Fruit fly (Drosophila melanogaster) whole organism, larva: Measurements from ENCODE around the gene rux.
A peak's percentile ranks its signal among the peaks of the same experiment; 100 is the strongest.

ENCODE experiments used
- noc ChIP-seq: fragments of 200-800 bp; sonication (Bioruptor generic); optimal IDR thresholded peaks from 3 replicates; lab custom pipeline; 2019; ENCODE audit warnings: missing biosample characterization, mild to moderate bottlenecking, missing genetic modification characterization, moderate library complexity

rux gene

DNA sequence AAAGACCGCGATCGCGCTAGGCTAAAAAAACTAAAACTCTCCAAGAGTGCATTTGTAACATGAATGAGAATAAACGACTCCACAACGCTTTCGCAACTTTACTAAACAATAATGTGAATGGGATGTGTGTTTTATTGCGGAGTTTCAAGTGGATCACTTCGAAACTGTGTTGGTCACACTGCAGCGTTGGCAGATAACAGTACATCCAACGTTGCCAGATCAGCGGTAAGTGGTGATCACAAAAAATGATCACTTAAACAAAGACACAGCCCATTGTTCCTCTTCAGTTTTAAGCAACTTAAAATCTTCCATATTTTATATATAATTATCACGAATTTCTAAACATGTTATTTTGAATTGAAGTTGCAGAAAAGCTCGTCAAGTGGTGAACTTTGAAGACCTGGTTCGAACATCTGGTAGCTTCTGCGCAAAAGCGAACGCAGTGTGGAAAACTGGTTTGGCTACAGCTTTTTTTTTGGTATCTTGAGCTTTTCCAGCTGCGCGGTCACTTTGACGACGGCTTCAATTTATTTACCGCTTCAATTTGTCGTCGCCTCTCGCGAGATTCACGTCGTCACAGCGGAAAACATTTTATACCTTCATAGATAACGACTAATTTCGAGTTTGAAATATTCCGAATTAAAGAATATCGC is 12.8 kb upstream of the rux start, which contains the start of gene CG5921:
CG5921 (plus strand) TSS at position 547 of the 653 bp plus-strand sequence.
- TF ChIP-seq noc (tag; lab: Kevin White, UChicago): no peak

DNA sequence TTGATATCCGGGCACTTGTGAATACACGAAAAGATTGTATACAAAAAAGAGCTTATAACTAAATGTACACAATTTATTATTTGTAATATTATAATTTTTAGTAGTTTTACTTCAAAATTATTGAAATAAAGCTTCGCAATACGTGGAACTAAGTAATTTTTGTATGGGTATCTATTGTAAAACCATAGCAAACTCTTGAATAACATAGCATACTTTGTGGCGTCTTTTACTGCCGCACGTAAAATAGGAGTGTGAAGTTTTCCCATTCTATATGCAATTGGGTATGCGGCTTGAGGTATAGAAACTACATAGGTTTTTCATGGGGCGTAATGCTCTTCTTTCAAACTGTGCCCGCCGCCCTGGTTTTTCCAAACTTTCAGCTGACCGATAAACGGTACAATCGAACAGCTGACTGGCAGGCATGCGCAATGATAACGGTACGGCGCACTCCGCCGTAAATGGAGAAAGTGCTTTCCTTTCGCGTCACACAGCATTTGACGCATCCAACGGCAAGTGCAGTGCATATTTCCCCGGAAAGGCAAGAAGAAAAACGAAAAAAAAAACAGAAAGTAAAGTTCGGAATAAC is 1.9 kb upstream of the rux start, which contains the start of gene CG5937:
CG5937 (plus strand) TSS at position 575 of the 586 bp plus-strand sequence.
- TF ChIP-seq noc (tag; lab: Kevin White, UChicago): no peak

DNA sequence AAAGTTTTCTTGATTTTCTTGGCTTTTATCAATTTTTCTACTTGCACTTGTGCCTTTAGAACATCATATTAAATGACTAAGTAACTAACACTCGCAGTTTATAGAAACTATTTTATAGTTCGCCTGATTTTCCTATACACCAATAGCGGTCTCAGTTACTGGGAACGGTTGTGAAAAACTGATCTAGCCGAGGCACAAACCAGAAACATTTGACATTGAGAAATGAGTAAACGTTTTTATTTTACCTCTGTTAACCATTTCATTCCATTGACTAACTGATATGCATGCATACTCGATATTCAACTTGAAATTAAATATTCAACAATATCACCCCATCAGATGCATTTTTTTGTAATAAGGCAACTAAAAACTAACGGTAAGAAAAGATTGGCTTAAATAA is 2.2 kb downstream of the rux start:
- TF ChIP-seq noc (tag; lab: Kevin White, UChicago): no peak

DNA sequence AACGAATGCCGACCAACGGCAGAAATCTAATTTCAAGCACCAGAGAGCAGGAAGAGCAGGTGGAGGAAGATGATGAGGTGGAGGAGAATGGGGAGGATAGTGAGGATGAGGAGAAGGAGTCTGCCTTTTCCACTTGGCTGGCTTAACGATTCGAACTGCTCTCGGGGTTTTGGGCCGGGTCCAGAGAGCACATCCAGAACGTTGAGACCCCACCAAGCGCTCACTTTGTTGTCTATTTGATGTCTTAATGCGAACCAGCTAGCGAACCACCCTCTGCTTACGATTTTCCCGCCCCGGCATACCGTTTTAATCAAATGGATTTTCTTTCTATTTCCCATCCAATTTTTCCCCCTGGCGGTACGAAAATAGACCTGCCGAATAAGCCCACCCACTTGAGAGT is 2.9 kb downstream of the rux start:
- TF ChIP-seq noc (tag; lab: Kevin White, UChicago): no peak

DNA sequence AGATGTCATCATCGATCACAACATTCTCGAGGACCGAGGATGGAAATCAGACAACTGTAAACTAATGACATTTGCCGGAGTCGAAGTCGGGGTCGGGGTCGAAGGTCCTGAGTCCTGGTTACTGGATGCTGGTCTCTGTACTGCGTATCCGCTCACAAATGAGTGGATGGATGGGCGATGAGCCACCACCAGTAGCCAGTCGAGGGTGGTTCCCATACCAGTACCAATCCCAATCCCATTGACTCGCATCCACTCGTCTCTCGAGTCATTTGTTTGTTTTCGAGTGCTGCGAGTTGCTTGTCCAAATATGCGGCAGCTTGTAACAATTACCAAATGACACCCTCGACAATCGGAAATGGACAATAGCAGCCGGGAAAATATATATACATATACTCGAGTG is 4.8 kb downstream of the rux start:
- TF ChIP-seq noc (tag; lab: Kevin White, UChicago): no peak

DNA sequence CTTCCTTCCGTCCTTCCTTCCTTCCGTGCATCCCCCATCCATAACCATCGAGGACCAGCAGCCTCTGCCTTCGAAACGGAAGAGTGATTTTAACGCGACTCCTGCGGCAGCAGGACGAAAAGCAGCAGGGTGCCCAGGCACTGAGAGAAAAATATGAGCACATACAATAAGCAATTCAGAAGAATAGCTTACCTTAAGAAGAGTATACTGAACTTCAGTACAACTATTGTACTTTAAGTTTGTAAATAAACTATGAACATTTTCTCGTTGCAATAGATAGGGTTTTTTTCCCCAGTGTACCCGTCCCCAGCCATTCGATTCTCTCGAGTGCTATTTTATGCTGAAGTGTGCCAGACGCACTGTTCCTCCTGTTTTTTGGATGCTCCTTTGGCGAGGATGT is 5.9 kb downstream of the rux start:
- TF ChIP-seq noc (tag; lab: Kevin White, UChicago): no peak

DNA sequence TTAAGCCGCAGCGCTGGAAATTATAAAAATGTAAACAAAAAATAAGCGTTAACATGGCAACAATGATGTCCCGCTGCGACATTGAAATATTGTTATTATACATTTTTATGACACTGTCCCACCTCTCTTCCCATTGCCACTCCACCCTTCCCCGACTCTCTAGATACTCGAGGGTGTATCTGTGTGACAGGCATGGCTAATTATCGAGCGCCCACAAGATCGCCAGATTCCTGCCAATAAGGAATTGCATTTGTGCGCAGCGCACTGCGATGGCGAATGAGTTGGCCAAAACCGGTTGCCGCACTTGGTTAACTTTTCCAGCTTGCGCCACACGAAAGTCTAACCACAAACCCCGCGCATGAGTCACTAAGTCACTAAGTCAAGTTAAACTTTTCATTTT is 7.0 kb downstream of the rux start:
- no peak for TF ChIP-seq noc (tag; lab: Kevin White, UChicago)

DNA sequence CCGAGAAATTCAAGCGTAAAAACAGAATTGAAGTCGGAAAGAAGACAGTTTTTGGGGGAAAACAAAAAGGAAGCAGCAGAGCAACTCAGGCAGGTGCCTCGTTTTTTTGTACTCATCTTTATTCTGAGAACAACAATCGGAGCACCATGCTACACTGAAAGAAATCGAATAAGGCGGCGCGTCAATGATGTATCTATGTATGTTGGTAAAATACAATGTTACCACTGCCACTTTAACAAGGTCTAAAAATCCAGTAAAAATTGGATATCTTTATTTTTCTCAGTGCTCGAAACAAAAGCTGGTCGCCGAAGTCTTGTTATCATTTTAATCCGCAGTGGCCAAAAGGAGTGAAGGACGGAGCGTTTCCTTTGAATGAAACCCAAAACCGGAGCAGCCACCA is 7.6 kb downstream of the rux start:
- no peak for TF ChIP-seq noc (tag; lab: Kevin White, UChicago)

DNA sequence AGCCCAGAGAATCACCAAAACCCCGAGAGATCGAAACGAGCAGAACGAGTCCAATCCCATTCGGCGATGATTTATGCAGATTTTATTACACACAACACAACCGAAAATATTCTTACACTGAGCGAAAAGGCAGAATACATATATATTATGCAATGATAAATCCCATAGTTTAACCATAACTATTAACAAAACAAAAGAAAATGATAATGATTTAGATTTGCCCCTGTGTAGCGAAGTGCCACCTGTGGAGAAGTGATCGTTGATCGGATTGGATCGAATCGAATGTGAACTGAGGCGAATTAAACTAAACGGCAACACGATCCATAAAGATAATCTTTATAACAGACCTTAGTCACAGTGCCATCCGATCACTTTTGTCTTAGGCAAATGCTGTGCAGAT is 8.6 kb downstream of the rux start:
- no peak for TF ChIP-seq noc (tag; lab: Kevin White, UChicago)

DNA sequence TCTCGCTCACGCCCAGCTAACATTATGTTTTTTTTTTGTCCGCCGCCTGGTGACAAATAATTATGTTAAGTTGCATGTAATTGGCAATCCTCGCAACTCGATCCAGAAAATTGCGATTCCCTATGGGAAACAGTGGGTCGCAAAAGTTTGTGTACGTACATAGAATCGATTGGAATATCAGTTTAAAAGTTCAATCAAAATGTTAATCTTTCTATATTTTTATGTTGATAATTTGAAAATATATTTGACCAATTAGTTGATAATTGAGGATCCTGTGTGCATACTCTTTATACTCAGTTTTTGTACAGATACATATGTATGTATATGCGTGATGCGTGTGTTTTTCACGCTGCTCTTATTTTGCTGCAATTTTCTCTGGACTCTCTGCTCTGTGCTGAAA is 9.8 kb downstream of the rux start:
- TF ChIP-seq noc (tag; lab: Kevin White, UChicago): no peak

DNA sequence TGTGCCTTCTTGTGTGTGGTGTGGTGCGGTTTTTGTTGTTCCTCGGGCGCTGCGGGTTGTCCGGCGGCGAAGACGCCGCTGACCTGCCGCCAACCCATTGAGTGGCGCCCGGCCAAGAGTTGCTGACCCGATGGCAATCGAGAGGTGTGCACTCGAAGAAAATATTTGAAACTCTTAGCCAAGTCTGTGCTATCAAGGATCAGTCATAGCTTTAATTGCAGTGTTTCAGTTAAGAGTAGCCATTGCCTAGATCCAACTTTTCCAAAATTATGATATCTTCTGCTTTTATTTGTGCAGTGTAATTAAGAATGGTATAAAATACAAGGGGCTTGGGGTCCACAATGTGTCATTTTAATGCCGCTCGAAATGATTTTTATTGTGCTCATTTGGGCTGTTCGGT is 13.0 kb downstream of the rux start:
- no peak for TF ChIP-seq noc (tag; lab: Kevin White, UChicago)

DNA sequence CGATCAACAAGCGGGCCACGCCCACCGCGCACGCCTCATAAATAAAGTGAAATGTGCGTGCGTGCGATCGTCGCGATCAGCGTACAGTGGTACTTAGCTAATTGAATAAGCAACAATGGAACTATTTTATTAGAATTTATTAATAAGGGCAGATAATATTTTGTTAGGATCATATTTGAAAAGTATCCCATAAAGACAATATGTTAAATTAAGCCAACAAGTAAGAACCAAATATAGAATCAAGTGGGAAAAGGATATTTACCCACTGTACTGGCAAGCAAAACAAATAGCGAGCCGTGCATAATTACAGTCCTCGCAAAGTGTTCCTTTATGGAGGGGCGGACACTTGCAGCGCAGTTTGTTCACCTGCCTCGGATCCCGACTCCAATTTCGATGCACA is 15.5 kb downstream of the rux start:
- TF ChIP-seq noc (tag; lab: Kevin White, UChicago): no peak

DNA sequence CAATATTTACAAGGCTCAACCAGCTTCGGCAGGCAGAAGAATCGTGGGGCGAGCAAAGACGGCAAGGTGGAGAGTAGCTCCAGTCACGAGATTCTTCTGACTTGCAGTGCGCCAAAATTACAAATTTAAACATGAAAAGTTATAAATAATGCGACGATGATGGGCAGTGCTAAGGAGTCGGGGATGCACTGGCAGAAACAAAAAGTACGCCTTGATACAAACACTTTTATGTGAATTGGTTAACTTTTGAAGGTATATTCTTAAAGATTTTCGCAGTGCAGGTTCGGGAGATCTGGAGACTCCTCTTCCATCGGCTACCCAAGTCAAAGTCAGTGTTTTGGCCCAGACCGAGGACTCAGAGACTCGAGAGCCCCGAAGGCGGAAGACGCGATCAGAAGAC is 16.2 kb downstream of the rux start:
- TF ChIP-seq noc (tag; lab: Kevin White, UChicago): no peak

DNA sequence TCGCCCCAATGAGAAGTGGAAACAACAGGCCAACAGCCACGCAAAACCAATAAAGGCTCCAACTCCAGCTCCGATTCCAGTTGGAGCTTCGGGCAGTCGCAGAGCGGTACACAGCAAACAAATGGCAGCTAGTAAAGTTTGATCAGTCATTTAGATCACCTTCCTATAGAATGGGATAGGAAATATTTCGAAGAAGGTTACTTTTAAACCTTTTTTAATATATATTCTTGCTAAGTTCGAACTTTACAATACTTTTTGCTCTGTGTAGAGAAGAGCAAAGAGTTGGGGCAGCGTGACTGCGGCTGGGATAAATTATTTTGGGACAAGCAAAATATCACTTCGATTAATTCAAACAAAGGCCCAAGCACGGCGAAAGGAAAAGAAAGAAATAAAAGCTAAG is 17.3 kb downstream of the rux start:
- TF ChIP-seq noc (tag; lab: Kevin White, UChicago): no peak

DNA sequence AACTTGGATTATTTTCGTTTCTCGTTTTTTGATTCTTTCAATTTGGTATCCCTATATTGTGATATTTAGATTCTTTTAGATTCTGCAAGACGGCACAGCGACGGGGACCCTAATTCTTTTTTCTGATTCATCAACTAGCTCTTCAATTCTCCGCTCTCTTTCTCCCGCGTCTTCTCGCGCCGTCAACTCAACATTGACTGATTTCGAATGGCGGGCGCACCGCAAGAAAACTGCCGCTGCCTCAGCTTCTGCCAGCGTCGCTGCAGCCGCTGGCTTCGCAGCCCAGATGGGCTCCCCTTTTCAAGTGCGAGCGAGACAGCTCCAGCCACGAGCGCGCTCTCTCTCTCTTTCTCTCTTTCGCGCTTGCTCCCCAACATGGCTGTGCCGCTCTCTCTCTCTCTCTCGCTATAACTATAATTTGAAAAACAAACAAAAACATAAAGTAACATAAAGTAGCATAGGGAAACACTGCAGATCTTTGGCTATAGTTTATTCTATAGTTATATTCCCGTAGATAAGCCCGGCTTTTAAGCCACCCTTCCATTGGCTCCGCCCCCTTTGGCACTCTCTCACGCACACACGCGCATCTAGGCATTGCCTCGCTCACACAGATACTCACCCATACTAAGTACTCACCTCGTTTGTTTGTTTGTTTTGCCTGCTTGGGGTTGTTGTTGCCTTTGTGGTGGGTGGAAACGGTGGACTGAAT is 24.5 kb downstream of the rux start, which contains the start of gene mab-21:
mab-21 (minus strand) TSS at position 206 of the 709 bp plus-strand sequence.
- TF ChIP-seq noc (tag; lab: Kevin White, UChicago): no peak

DNA sequence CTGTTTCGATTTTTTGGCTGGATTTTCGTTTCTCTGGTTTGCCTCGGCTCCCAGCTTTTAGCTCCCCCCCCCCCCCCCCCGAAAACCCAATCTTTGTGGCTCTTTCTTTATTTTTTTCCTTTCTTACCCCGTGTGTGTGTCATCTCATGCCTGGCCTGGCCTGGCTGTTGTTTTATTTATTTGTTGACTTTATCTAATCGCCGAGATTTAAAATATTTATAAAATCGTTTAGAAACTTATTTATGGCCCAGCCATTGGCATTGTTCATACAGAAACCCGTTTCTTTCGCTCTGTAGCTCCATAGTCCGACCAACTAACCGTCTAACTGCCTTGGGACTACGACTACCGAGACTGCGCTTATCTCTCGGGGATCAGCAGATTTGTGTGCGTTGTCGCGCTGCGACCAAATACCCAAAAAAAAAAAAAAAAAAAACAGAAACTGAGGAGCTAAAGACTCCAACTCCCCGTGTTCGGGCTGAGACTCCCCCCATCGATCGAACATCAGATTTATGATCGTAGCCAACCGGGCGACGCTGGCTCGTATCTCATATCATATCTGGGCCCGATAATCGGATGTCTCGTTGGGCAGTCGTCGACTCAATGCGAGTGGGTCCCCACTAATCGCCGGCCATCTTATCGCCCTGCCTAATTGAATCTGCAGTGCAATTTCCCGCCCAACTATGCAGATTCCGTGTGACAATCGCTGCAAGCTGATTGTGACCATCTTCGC is 26.9 kb downstream of the rux start:
- peak; percentile 60 for TF ChIP-seq noc (tag; lab: Kevin White, UChicago)
